Worm (Caenorhabditis elegans) whole organism, L3 larva: ENCODE measurements around the gene Y54H5A.2.

Experiments used
- R02D3.7 ChIP-seq: fragments of 150-350 bp; optimal IDR thresholded peaks from 2 replicates; lab custom pipeline; 2014; ENCODE audit warnings: missing biosample characterization, missing genetic modification characterization
- ZK546.5 ChIP-seq: sonication (generic microtip); optimal IDR thresholded peaks from 2 replicates; lab custom pipeline; 2017; ENCODE audit warnings: missing biosample characterization, missing genetic modification characterization
- aly-2 ChIP-seq: fragments of 150-350 bp; optimal IDR thresholded peaks from 2 replicates; lab custom pipeline; 2014; ENCODE audit warnings: missing biosample characterization, missing genetic modification characterization
- ama-1 ChIP-seq: fragments of 150-350 bp; optimal IDR thresholded peaks from 2 replicates; lab custom pipeline; 2018
- ceh-16 ChIP-seq: sonication (generic microtip); optimal IDR thresholded peaks from 2 replicates; lab custom pipeline; 2017; ENCODE audit warnings: missing biosample characterization, missing genetic modification characterization
- ceh-28 ChIP-seq: fragments of 150-350 bp; optimal IDR thresholded peaks from 2 replicates; lab custom pipeline; 2014; ENCODE audit warnings: missing biosample characterization, missing genetic modification reagents, missing genetic modification characterization
- ceh-82 ChIP-seq: fragments of 150-350 bp; optimal IDR thresholded peaks from 2 replicates; lab custom pipeline; 2014; ENCODE audit warnings: missing biosample characterization, missing genetic modification characterization
- ceh-9 ChIP-seq: sonication (generic microtip); optimal IDR thresholded peaks from 2 replicates; lab custom pipeline; 2018; ENCODE audit warnings: missing biosample characterization, missing genetic modification characterization
- daf-12 ChIP-seq: fragments of 150-350 bp; optimal IDR thresholded peaks from 2 replicates; lab custom pipeline; 2014; ENCODE audit warnings: missing biosample characterization, missing genetic modification reagents, missing genetic modification characterization
- egl-27 ChIP-seq: sonication (generic microtip); optimal IDR thresholded peaks from 4 replicates; lab custom pipeline; 2017; ENCODE audit warnings: missing biosample characterization, missing genetic modification reagents, missing genetic modification characterization
- egl-5 ChIP-seq: fragments of 150-350 bp; optimal IDR thresholded peaks from 2 replicates; lab custom pipeline; 2017; ENCODE audit warnings: missing biosample characterization, missing genetic modification reagents, missing genetic modification characterization, inconsistent platforms
- elt-1 ChIP-seq: fragments of 150-350 bp; optimal IDR thresholded peaks from 2 replicates; lab custom pipeline; 2014; ENCODE audit warnings: missing biosample characterization, missing genetic modification characterization
- elt-2 ChIP-seq: sonication (generic microtip); optimal IDR thresholded peaks from 2 replicates; lab custom pipeline; 2016; ENCODE audit warnings: missing genetic modification reagents, mild to moderate bottlenecking, missing genetic modification characterization, missing compliant biosample characterization
- elt-3 ChIP-seq, 3 experiments: fragments of 150-350 bp in 1 of 3; sonication (generic microtip) in 2 of 3; optimal IDR thresholded peaks; 2 replicates in 2 of 3; 4 replicates in 1 of 3; lab custom pipeline; 2014 to 2017; ENCODE audit warnings: missing biosample characterization in 3 of 3, missing genetic modification characterization in 3 of 3
- eor-1 ChIP-seq, 2 experiments: fragments of 150-350 bp; optimal IDR thresholded peaks; 2 replicates each; lab custom pipeline; 2014 to 2018; ENCODE audit warnings: missing biosample characterization in 2 of 2, missing genetic modification characterization in 2 of 2
- fkh-10 ChIP-seq: sonication (generic microtip); optimal IDR thresholded peaks from 2 replicates; lab custom pipeline; 2017; ENCODE audit warnings: missing biosample characterization, missing genetic modification reagents, missing genetic modification characterization
- fkh-2 ChIP-seq: fragments of 150-350 bp; optimal IDR thresholded peaks from 2 replicates; lab custom pipeline; 2014; ENCODE audit warnings: missing biosample characterization, missing genetic modification reagents, missing genetic modification characterization
- fos-1 ChIP-seq: fragments of 150-350 bp; optimal IDR thresholded peaks from 2 replicates; lab custom pipeline; 2014; ENCODE audit warnings: missing biosample characterization, missing genetic modification characterization
- hmg-11 ChIP-seq: sonication (generic microtip); optimal IDR thresholded peaks from 2 replicates; lab custom pipeline; 2016; ENCODE audit warnings: missing genetic modification characterization, missing compliant biosample characterization
- jun-1 ChIP-seq: fragments of 150-350 bp; optimal IDR thresholded peaks from 2 replicates; lab custom pipeline; 2014; ENCODE audit warnings: missing biosample characterization, missing genetic modification reagents, missing genetic modification characterization
- lin-15B ChIP-seq: fragments of 150-350 bp; optimal IDR thresholded peaks from 2 replicates; lab custom pipeline; 2014; ENCODE audit warnings: missing biosample characterization, missing genetic modification characterization
- lin-39 ChIP-seq: fragments of 150-350 bp; optimal IDR thresholded peaks from 2 replicates; lab custom pipeline; 2018; ENCODE audit warnings: missing biosample characterization, missing genetic modification reagents, missing genetic modification characterization
- lsy-12 ChIP-seq: sonication (generic microtip); optimal IDR thresholded peaks from 2 replicates; lab custom pipeline; 2016; ENCODE audit warnings: mild to moderate bottlenecking, missing genetic modification characterization, missing compliant biosample characterization
- mdl-1 ChIP-seq: fragments of 150-350 bp; optimal IDR thresholded peaks from 2 replicates; lab custom pipeline; 2014; ENCODE audit warnings: missing biosample characterization, missing genetic modification characterization
- mml-1 ChIP-seq: fragments of 150-350 bp; sonication (generic microtip); optimal IDR thresholded peaks from 3 replicates; lab custom pipeline; 2014; ENCODE audit warnings: missing biosample characterization, missing genetic modification characterization
- nfya-1 ChIP-seq: sonication (generic microtip); optimal IDR thresholded peaks from 2 replicates; lab custom pipeline; 2017; ENCODE audit warnings: missing genetic modification characterization, mild to moderate bottlenecking, missing compliant biosample characterization, antibody characterized with exemption, moderate library complexity; ENCODE audit not compliant: insufficient read depth
- nhr-11 ChIP-seq: fragments of 150-350 bp; optimal IDR thresholded peaks from 2 replicates; lab custom pipeline; 2014; ENCODE audit warnings: missing biosample characterization, missing genetic modification characterization
- nhr-12 ChIP-seq: fragments of 150-350 bp; optimal IDR thresholded peaks from 2 replicates; lab custom pipeline; 2014; ENCODE audit warnings: missing biosample characterization, missing genetic modification characterization
- nhr-23 ChIP-seq: fragments of 150-350 bp; optimal IDR thresholded peaks from 2 replicates; lab custom pipeline; 2014; ENCODE audit warnings: missing biosample characterization, missing genetic modification reagents, missing genetic modification characterization
- nhr-237 ChIP-seq: fragments of 150-350 bp; optimal IDR thresholded peaks from 2 replicates; lab custom pipeline; 2014; ENCODE audit warnings: missing biosample characterization, missing genetic modification characterization
- nhr-25 ChIP-seq: sonication (generic microtip); optimal IDR thresholded peaks from 2 replicates; lab custom pipeline; 2017; ENCODE audit warnings: missing biosample characterization, missing genetic modification characterization
- nhr-28 ChIP-seq: fragments of 150-350 bp; optimal IDR thresholded peaks from 2 replicates; lab custom pipeline; 2014; ENCODE audit warnings: missing biosample characterization, missing genetic modification characterization
- nhr-43 ChIP-seq: sonication (generic microtip); optimal IDR thresholded peaks from 2 replicates; lab custom pipeline; 2016; ENCODE audit warnings: mild to moderate bottlenecking, missing genetic modification characterization, missing compliant biosample characterization; ENCODE audit not compliant: poor library complexity, severe bottlenecking
- nhr-67 ChIP-seq: fragments of 150-350 bp; optimal IDR thresholded peaks from 2 replicates; lab custom pipeline; 2014; ENCODE audit warnings: missing biosample characterization, missing genetic modification characterization
- nhr-76 ChIP-seq: fragments of 150-350 bp; sonication (generic microtip); optimal IDR thresholded peaks from 5 replicates; lab custom pipeline; 2014; ENCODE audit warnings: missing biosample characterization, missing genetic modification characterization
- nhr-77 ChIP-seq: fragments of 150-350 bp; optimal IDR thresholded peaks from 2 replicates; lab custom pipeline; 2014; ENCODE audit warnings: missing biosample characterization, missing genetic modification characterization
- pha-4 ChIP-seq: fragments of 150-350 bp; optimal IDR thresholded peaks from 2 replicates; lab custom pipeline; 2014; ENCODE audit warnings: missing biosample characterization, missing genetic modification reagents, missing genetic modification characterization
- pqm-1 ChIP-seq: fragments of 150-350 bp; optimal IDR thresholded peaks from 2 replicates; lab custom pipeline; 2017; ENCODE audit warnings: missing biosample characterization, missing genetic modification characterization, inconsistent platforms
- sea-2 ChIP-seq: fragments of 150-350 bp; sonication (generic microtip); optimal IDR thresholded peaks from 4 replicates; lab custom pipeline; 2014; ENCODE audit warnings: missing biosample characterization, missing genetic modification reagents, missing genetic modification characterization
- skn-1 ChIP-seq: fragments of 150-350 bp; optimal IDR thresholded peaks from 2 replicates; lab custom pipeline; 2014; ENCODE audit warnings: missing biosample characterization, missing genetic modification characterization
- snpc-4 ChIP-seq: fragments of 150-350 bp; optimal IDR thresholded peaks from 2 replicates; lab custom pipeline; 2014; ENCODE audit warnings: missing biosample characterization, missing genetic modification characterization
- tbx-2 ChIP-seq: sonication (generic microtip); optimal IDR thresholded peaks from 2 replicates; lab custom pipeline; 2016; ENCODE audit warnings: mild to moderate bottlenecking, missing genetic modification characterization, missing compliant biosample characterization
- unc-39 ChIP-seq: sonication (generic microtip); optimal IDR thresholded peaks from 4 replicates; lab custom pipeline; 2017; ENCODE audit warnings: missing biosample characterization, missing genetic modification characterization
- unc-62 ChIP-seq: fragments of 150-350 bp; sonication (generic microtip); optimal IDR thresholded peaks from 4 replicates; lab custom pipeline; 2014; ENCODE audit warnings: missing biosample characterization, missing genetic modification reagents, missing genetic modification characterization
- zag-1 ChIP-seq: fragments of 150-350 bp; optimal IDR thresholded peaks from 2 replicates; lab custom pipeline; 2014; ENCODE audit warnings: missing biosample characterization, missing genetic modification characterization
- ztf-11 ChIP-seq: fragments of 150-350 bp; optimal IDR thresholded peaks from 2 replicates; lab custom pipeline; 2014; ENCODE audit warnings: missing biosample characterization, missing genetic modification characterization
- ztf-4 ChIP-seq: fragments of 150-350 bp; optimal IDR thresholded peaks from 2 replicates; lab custom pipeline; 2014; ENCODE audit warnings: missing biosample characterization, missing genetic modification characterization

The Y54H5A.2 gene

ce11 chrIII:5173139-5173538 is 23.8 kb upstream of the Y54H5A.2 start, which contains the start of gene emb-1:
emb-1 (plus strand) TSS chrIII:5173439.
- TF ChIP-seq fkh-10 (GFP tag; lab: Kevin White, UChicago) (no peak), pha-4 (no peak), ztf-11 (tag; lab: Kevin White, UChicago) (no peak), daf-12 (tag; lab: Kevin White, UChicago) (no peak), ztf-4 (tag; lab: Kevin White, UChicago) (no peak), ceh-82 (no peak), elt-3 (tag; optimal IDR thresholded peaks at IDR 0.05; lab: Kevin White, UChicago) (no peak), egl-27 (tag; lab: Kevin White, UChicago) (no peak), nhr-11 (tag; lab: Kevin White, UChicago) (no peak), nhr-67 (tag; lab: Kevin White, UChicago) (no peak), ama-1 (lab: Kevin White, UChicago) (no peak)

DNA sequence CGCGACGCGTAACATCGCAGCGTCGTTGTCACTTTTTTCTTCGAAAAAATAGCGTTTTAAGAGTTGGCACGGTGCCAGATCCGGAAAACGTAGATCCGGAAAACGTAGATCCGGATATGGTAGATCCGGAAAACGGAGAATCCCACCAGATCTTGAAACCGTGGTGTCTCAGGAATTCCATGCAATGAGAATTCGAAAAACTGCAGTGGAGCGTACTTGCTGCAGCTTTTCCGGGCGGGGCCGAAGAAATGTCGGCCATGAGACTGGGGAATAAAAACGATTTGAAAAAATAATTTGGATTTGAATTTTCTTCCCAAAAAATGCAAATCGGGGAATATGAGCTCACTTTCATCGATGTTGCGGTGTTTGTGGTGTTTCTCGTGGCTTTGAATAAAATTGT is 23.1 kb upstream of the Y54H5A.2 start, which contains the start of gene K10D2.5:
K10D2.5 (plus strand) TSS at position 251 of the 400 bp plus-strand sequence.
- TF ChIP-seq ceh-28 (tag; lab: Kevin White, UChicago) (peak; percentile 73), aly-2 (tag; lab: Kevin White, UChicago) (no peak), nhr-25 (tag; lab: Kevin White, UChicago) (peak; percentile 89), mdl-1 (tag; lab: Kevin White, UChicago) (no peak), lsy-12 (tag; lab: Kevin White, UChicago) (peak; percentile 85), ceh-9 (tag; lab: Kevin White, UChicago) (no peak), nhr-28 (tag; lab: Kevin White, UChicago) (no peak), unc-62 (GFP tag; lab: Kevin White, UChicago) (no peak), eor-1 (tag; optimal IDR thresholded peaks at IDR 0.05; lab: Kevin White, UChicago) (no peak), ztf-11 (tag; lab: Kevin White, UChicago) (no peak), nhr-43 (tag; lab: Kevin White, UChicago) (peak; percentile 95), nhr-23 (tag; lab: Kevin White, UChicago) (peak; percentile 90), zag-1 (no peak), sea-2 (no peak), tbx-2 (peak; percentile 14), elt-1 (tag; lab: Kevin White, UChicago) (no peak), pha-4 (peak; percentile 91), nhr-67 (tag; lab: Kevin White, UChicago) (no peak), snpc-4 (tag; lab: Kevin White, UChicago) (peak; percentile 89), fkh-10 (GFP tag; lab: Kevin White, UChicago) (peak; percentile 69), lin-15B (tag; lab: Kevin White, UChicago) (peak; percentile 99), R02D3.7 (tag; lab: Kevin White, UChicago) (peak; percentile 84), egl-5 (tag; lab: Kevin White, UChicago) (peak; percentile 74), mml-1 (tag; lab: Kevin White, UChicago) (no peak), hmg-11 (peak; percentile 44), ceh-82 (peak; percentile 70), nhr-12 (tag; lab: Kevin White, UChicago) (no peak), skn-1 (tag; lab: Kevin White, UChicago) (peak; percentile 79), jun-1 (tag; lab: Kevin White, UChicago) (peak; percentile 49), nhr-77 (tag; lab: Kevin White, UChicago) (peak; percentile 39), elt-3 (tag; optimal IDR thresholded peaks at IDR 0.05; lab: Kevin White, UChicago) (peak in 1 of 3 experiments; percentile 7), nhr-76 (tag; lab: Kevin White, UChicago) (no peak), daf-12 (tag; lab: Kevin White, UChicago) (no peak), ama-1 (lab: Kevin White, UChicago) (peak; percentile 46), fkh-2 (tag; lab: Kevin White, UChicago) (no peak), ztf-4 (tag; lab: Kevin White, UChicago) (no peak), lin-39 (peak; percentile 95), elt-2 (tag; lab: Kevin White, UChicago) (peak; percentile 55), pqm-1 (tag; lab: Kevin White, UChicago) (peak; percentile 58), unc-39 (tag; lab: Kevin White, UChicago) (no peak), fos-1 (tag; lab: Kevin White, UChicago) (no peak), nhr-237 (no peak), nfya-1 (tag; lab: Kevin White, UChicago) (peak; percentile 88), ceh-16 (tag; lab: Kevin White, UChicago) (no peak), egl-27 (tag; lab: Kevin White, UChicago) (peak; percentile 0), ZK546.5 (tag; lab: Kevin White, UChicago) (no peak), nhr-11 (tag; lab: Kevin White, UChicago) (peak; percentile 74)
- TF ChIP-seq, all 47 proteins: peak for 25
